Fruit fly (Drosophila melanogaster): ENCODE results near the gene CG3164.
A peak's percentile ranks its signal among the peaks of the same experiment; 100 is the strongest.

Gene CG3164

dm6 chr2L:131466-132270 lies 1.1 kb upstream of the CG3164 start, which contains the start of gene Gs1 (continued):
- TF ChIP-seq nerfin-1 (tag; optimal IDR thresholded peaks at IDR 0.05) (no peak), pfk (GFP tag; optimal IDR thresholded peaks at IDR 0.05) (peak; percentile 14), Ada2b (GFP tag; IDR thresholded peaks at IDR 0.05) (no peak), CG17802 (tag; optimal IDR thresholded peaks at IDR 0.05) (no peak), CG1792 (GFP tag; optimal IDR thresholded peaks at IDR 0.05) (no peak), CG4854 (GFP tag; optimal IDR thresholded peaks at IDR 0.05) (no peak), CG10431 (GFP tag; optimal IDR thresholded peaks at IDR 0.05) (peak; percentile 3), nom (GFP tag; optimal IDR thresholded peaks at IDR 0.05) (peak; percentile 84), Fer2 (tag; optimal IDR thresholded peaks at IDR 0.05) (no peak), ara (GFP tag; IDR thresholded peaks at IDR 0.05) (no peak), Xbp1 (GFP tag; optimal IDR thresholded peaks at IDR 0.05) (no peak), H2.0 (GFP tag; IDR thresholded peaks at IDR 0.05) (no peak), BtbVII (GFP tag; optimal IDR thresholded peaks at IDR 0.05) (peak; percentile 74), CG6254 (GFP tag; optimal IDR thresholded peaks at IDR 0.05) (peak; percentile 13), CG1647 (GFP tag; optimal IDR thresholded peaks at IDR 0.05) (no peak), HLH54F (GFP tag; optimal IDR thresholded peaks at IDR 0.05) (no peak), dm (GFP tag; optimal IDR thresholded peaks at IDR 0.05) (no peak), pan (optimal IDR thresholded peaks at IDR 0.05) (no peak), pan (GFP tag; optimal IDR thresholded peaks at IDR 0.05 in 1 of 2, IDR thresholded peaks at IDR 0.05 in 1 of 2) (peak in 1 of 2 experiments; percentile 29), salm (tag; optimal IDR thresholded peaks at IDR 0.05) (peak; percentile 57), en (GFP tag; optimal IDR thresholded peaks at IDR 0.05) (no peak), CG14050 (GFP tag; IDR thresholded peaks at IDR 0.05) (no peak), Max (GFP tag; optimal IDR thresholded peaks at IDR 0.05) (no peak), sc (optimal IDR thresholded peaks at IDR 0.05) (no peak), sc (GFP tag; optimal IDR thresholded peaks at IDR 0.05) (no peak), danr (GFP tag; IDR thresholded peaks at IDR 0.05) (no peak), bowl (GFP tag; IDR thresholded peaks at IDR 0.05) (no peak), ham (GFP tag; IDR thresholded peaks at IDR 0.05) (no peak), CG14860 (GFP tag; IDR thresholded peaks at IDR 0.05; ENCODE audit: partially characterized antibody) (no peak), CG3065 (GFP tag; optimal IDR thresholded peaks at IDR 0.05) (no peak), sens-2 (GFP tag; IDR thresholded peaks at IDR 0.05) (peak; percentile 4; the same call in 1 of the 2 replicates), Neu2 (GFP tag; optimal IDR thresholded peaks at IDR 0.05; ENCODE audit: borderline replicate concordance) (no peak), Doc3 (GFP tag; IDR thresholded peaks at IDR 0.05; ENCODE audit: partially characterized antibody) (peak; percentile 14; the same call in 1 of the 3 replicates), CG10959 (GFP tag; IDR thresholded peaks at IDR 0.05) (no peak), CG8765 (GFP tag; IDR thresholded peaks at IDR 0.05) (no peak), nmo (GFP tag; optimal IDR thresholded peaks at IDR 0.05) (peak; percentile 2), Eip74EF (GFP tag; optimal IDR thresholded peaks at IDR 0.05) (peak in 1 of 2 experiments; percentile 72), bbx (GFP tag; IDR thresholded peaks at IDR 0.05; ENCODE audit: partially characterized antibody) (peak; percentile 65; the same call in 1 of the 2 replicates), btn (GFP tag; optimal IDR thresholded peaks at IDR 0.05) (no peak), Ravus (GFP tag; IDR thresholded peaks at IDR 0.05) (no peak), gsb (GFP tag; IDR thresholded peaks at IDR 0.05) (no peak), CG11695 (GFP tag; IDR thresholded peaks at IDR 0.05) (0 out of 3 replicates have a peak, but pooled peaks have one; percentile 40), vvl (GFP tag; IDR thresholded peaks at IDR 0.05) (peak; percentile 59; the same call in 1 of the 2 replicates), CG7987 (GFP tag; optimal IDR thresholded peaks at IDR 0.05) (peak; percentile 29), yki (optimal IDR thresholded peaks at IDR 0.05) (peak; percentile 36), CG10321 (GFP tag; IDR thresholded peaks at IDR 0.05) (no peak; the same call in 1 of the 2 replicates), CG8944 (GFP tag; optimal IDR thresholded peaks at IDR 0.05) (no peak), CG6854 (GFP tag; optimal IDR thresholded peaks at IDR 0.05) (peak; percentile 70), Taf1 (GFP tag; IDR thresholded peaks at IDR 0.05) (no peak), Six4 (GFP tag; optimal IDR thresholded peaks at IDR 0.05) (no peak)

All from whole organism, embryonic.